Worm (Caenorhabditis elegans): Measurements from ENCODE around the gene sgo-1.

DNA sequence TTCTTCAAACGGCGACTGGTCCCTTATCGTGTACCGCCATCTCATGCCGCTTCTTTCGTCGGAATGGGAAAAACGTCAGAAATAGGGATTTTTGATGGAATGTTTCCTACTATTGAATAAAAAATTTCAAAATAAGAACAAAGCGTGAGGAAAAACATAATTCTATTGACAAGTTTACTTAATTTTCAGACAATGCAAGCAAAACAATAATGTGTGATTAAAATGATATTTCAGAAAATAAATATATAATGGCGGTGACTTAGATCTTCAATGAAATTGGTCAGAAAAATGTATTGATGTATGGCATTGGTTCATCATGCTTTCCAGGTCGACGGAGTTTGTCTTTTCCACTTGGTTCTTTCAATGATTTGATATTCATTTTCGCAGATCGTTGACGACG is 1.6 kb downstream of the sgo-1 start, which contains the start of gene ntp-1:
- TF ChIP-seq unc-39 (tag; optimal IDR thresholded peaks at IDR 0.05) (no peak), elt-3 (tag; optimal IDR thresholded peaks at IDR 0.05) (no peak), ztf-11 (tag; optimal IDR thresholded peaks at IDR 0.05) (no peak), elt-1 (tag; optimal IDR thresholded peaks at IDR 0.05; ENCODE audit: borderline replicate concordance, insufficient read depth) (no peak), nhr-237 (tag; optimal IDR thresholded peaks at IDR 0.05) (no peak), blmp-1 (tag; optimal IDR thresholded peaks at IDR 0.05) (no peak), mab-5 (tag; optimal IDR thresholded peaks at IDR 0.05) (no peak), ceh-39 (tag; optimal IDR thresholded peaks at IDR 0.05) (no peak), M03D4.4 (tag; optimal IDR thresholded peaks at IDR 0.05) (no peak), unc-62 (GFP tag; optimal IDR thresholded peaks at IDR 0.05) (no peak), ces-1 (GFP tag; optimal IDR thresholded peaks at IDR 0.05) (no peak), ceh-43 (GFP tag; optimal IDR thresholded peaks at IDR 0.05) (no peak), pha-4 (tag; optimal IDR thresholded peaks at IDR 0.05) (no peak)

All from whole organism, mixed stage, embryonic.